Worm (Caenorhabditis elegans): Measurements from ENCODE around the gene F49C5.9.

ce11 chrII:12507038-12507437, 37.4 kb downstream of the F49C5.9 start, which contains the start of gene srh-68:
- no peak for TF ChIP-seq klf-2 (GFP tag; conservative IDR thresholded peaks at IDR 0.05)
- TF ChIP-seq ztf-29 (GFP tag; IDR thresholded peaks at IDR 0.05), result no peak
- no peak for TF ChIP-seq med-1 (GFP tag; optimal IDR thresholded peaks at IDR 0.05; ENCODE audit: insufficient read depth)
- TF ChIP-seq T22C8.4 (GFP tag; IDR thresholded peaks at IDR 0.05), result no peak

Measured in whole organism, midembryonic.